Worm (Caenorhabditis elegans) whole organism, midembryonic: ENCODE data around the gene set-22.

Experiments used
- T22C8.4 ChIP-seq: fragments of 200-800 bp; sonication (Bioruptor generic); IDR thresholded peaks from 2 replicates; pipeline ENCODE4 v1.3.6; 2022; ENCODE audit warnings: missing genetic modification characterization, missing compliant biosample characterization
- klf-2 ChIP-seq: fragments of 200-800 bp; sonication (Bioruptor generic); conservative IDR thresholded peaks from 2 replicates; pipeline ENCODE4 v1.3.6; 2022; ENCODE audit warnings: missing genetic modification reagents, missing genetic modification characterization, missing compliant biosample characterization
- ref-1 ChIP-seq: fragments of 200-800 bp; sonication (Bioruptor generic); conservative IDR thresholded peaks from 2 replicates; pipeline ENCODE4 v1.3.6; 2022; ENCODE audit warnings: missing genetic modification reagents, missing genetic modification characterization, missing compliant biosample characterization
- tab-1 ChIP-seq: fragments of 200-800 bp; sonication (Bioruptor generic); IDR thresholded peaks from 2 replicates; pipeline ENCODE4 v1.3.6; 2022; ENCODE audit warnings: missing genetic modification characterization, missing compliant biosample characterization

DNA sequence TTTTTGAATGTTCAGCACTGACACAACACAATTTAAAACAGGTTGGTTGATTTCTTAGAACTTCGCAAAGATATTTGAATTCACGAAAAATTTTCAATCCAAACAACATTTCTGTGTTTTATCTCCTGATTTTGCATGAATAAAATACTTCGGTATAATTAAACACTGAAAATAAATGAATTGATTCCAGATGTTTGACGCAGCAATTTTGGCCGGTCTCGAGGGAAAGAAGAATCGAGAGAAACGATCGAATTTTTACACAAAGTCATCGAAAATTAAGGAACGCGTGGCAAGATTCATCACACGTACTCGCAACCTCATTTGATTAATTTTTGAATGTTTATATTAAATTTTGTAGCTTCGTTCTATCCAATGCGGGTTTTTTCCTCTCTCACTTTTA, 27.4 kb downstream of the set-22 start:
- TF ChIP-seq ref-1 (no peak), T22C8.4 (GFP tag; lab: Robert Waterston, UW) (no peak), tab-1 (GFP tag; lab: Robert Waterston, UW) (no peak), klf-2 (GFP tag; lab: Robert Waterston, UW) (no peak)
